Worm (Caenorhabditis elegans) whole organism, dauer: ENCODE measurements around the gene clec-88.

ENCODE experiments used
- unc-62 ChIP-seq: sonication (generic microtip); optimal IDR thresholded peaks from 2 replicates; lab custom pipeline; 2017; ENCODE audit warnings: missing biosample characterization, missing genetic modification reagents, missing genetic modification characterization

Gene clec-88

ce11 chrII:6345195-6346158, 20.0 kb upstream of the clec-88 start, which contains the start of gene C32D5.8:
C32D5.8 (minus strand) TSS chrII:6345964.
- no peak for TF ChIP-seq unc-62 (GFP tag; lab: Kevin White, UChicago)

ce11 chrII:6346551-6347079, 18.9 kb upstream of the clec-88 start:
- TF ChIP-seq unc-62 (GFP tag; lab: Kevin White, UChicago): no peak

DNA sequence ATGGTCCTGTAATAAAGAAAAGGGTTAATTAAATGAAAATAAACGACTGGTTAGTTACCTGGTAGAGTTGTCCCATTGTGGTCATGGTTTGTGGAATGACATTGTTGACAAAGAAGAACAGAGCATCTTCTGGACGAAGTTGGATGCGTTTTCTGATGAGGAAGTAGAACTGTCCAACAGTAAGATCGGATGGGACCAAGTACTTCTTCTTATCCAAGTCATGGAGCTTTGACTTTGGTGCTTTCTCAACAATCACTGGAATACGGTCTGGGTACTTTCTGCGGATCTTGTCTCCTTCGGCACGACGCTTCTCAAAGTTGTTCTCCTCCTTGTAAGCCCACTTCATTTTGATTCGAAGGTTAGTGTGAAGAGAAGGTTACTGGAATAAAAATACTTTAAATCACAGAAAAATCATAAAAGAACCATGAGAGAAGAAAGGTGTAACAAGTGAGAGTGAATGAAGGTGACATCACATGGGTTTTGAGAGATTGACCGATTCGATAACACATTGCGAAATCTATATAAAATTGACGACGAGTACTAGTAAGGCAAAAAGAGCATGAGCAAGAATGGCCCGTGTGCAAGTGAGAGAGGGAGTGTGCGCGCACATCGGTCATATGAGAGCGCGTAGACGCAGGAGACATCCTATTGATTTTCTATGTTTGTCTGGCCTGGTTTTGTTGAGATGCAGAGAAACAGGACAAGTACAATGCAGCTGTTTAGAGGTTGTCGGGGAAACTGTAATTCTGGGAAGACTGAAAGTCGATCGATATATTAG, 18.0 kb upstream of the clec-88 start, which contains the start of gene lgg-1:
Gene lgg-1, minus strand, starts transcription at position 379 of the 778 bp plus-strand sequence.
- TF ChIP-seq unc-62 (GFP tag; lab: Kevin White, UChicago): no peak

- TF ChIP-seq unc-62 (GFP tag; lab: Kevin White, UChicago): peak; percentile 39
Measured at ce11 chrII:6348360-6348759, 17.2 kb upstream of the clec-88 start.

ce11 chrII:6349968-6350367, 15.6 kb upstream of the clec-88 start:
- no peak for TF ChIP-seq unc-62 (GFP tag; lab: Kevin White, UChicago)

DNA sequence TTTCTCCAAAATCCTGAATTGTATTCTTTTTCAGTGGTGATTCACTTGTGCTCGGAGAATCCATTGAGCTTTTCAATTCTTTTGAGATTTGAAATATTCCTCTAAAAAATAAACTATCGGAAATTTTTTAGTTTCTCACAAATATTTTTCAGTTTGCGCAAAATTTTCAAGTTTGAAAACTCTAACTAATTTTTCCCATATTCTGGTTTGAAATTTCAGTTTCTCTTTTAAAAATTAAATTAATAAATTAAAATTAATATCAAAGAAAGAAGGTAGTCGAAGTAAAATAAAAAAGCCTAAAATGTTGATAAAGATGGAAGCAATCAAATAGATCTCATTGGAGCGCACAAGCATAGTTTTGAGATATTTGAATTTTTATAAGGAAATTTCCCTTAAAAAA, 13.6 kb upstream of the clec-88 start, which contains the start of gene C32D5.10:
Gene C32D5.10, minus strand, starts transcription at position 101 of the 400 bp plus-strand sequence.
- TF ChIP-seq unc-62 (GFP tag; lab: Kevin White, UChicago): no peak

ce11 chrII:6355396-6356346, 9.9 kb upstream of the clec-88 start, which contains the start of gene C32D5.11:
C32D5.11 (minus strand) TSS chrII:6355446.
- no peak for TF ChIP-seq unc-62 (GFP tag; lab: Kevin White, UChicago)

ce11 chrII:6358232-6358631, 7.3 kb upstream of the clec-88 start:
- TF ChIP-seq unc-62 (GFP tag; lab: Kevin White, UChicago): no peak

DNA sequence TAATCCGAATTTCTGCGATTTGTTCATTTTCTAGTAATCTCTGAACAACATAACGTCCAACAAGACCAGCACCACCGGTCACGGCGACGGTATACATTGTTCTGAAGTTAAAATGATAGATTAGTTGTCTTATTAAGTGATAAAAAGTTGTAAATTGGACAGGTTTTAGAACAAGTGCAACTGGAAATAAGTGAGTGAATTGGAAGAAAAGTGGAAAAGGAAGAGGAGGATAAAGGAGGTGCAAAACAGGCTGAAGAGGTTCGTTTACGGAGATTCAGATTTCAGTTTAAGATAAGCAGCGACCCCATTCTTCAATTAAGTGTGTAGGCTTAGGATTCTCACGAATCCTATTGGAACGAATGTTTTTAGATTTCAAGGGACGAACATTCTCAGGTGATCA, 6.6 kb upstream of the clec-88 start, which contains the start of gene C32D5.12:
Gene C32D5.12, minus strand, starts transcription at position 101 of the 400 bp plus-strand sequence.
- TF ChIP-seq unc-62 (GFP tag; lab: Kevin White, UChicago): no peak

- TF ChIP-seq unc-62 (GFP tag; lab: Kevin White, UChicago): no peak
Measured at ce11 chrII:6360822-6361221, 4.7 kb upstream of the clec-88 start, which contains the start of gene K10B2.4. K10B2.4 (minus strand) TSS chrII:6360959.

ce11 chrII:6366696-6367095, 1.2 kb downstream of the clec-88 start, which contains the start of gene ctsa-4.1:
ctsa-4.1 (plus strand) TSS chrII:6366996.
- no peak for TF ChIP-seq unc-62 (GFP tag; lab: Kevin White, UChicago)

DNA sequence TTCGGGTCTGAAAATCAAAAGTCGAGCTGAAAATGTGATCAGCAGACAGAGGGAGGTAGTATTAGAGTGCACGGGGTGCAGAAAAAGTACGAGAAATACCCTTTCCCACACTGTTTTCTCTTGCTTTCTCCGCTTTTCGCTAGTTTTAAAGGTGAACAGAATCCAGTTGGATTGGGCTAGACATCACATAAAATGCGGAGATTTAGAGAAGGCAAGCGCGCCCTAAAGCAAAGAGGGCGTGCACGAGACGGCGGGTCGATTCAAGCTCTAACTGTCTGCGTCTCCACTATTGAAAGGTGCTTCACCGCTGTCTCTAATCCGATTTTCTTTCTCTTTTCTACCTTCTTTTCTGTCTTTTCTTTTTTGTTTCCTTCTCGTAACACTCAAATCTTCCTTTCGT, 4.6 kb downstream of the clec-88 start:
- TF ChIP-seq unc-62 (GFP tag; lab: Kevin White, UChicago): no peak

DNA sequence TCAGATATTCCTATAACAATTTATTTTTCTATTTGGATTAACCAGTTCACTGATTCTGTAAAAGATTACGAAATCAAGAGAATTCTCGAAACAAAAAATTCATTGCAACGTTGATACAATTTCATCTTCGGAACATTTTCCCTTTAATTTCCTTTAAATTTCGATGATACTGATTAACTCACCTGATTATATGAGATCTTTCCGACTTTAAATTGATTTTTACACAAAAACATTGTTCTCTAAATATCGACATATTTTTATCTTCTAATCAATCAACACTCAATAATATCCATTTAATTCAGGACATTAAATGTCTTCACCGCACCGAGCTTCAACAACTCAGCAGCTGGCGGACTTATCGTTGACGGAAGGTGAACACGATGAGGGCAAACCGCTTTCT, 5.5 kb downstream of the clec-88 start, which contains the start of gene lin-23:
Gene lin-23, plus strand, starts transcription at position 301 of the 400 bp plus-strand sequence.
- TF ChIP-seq unc-62 (GFP tag; lab: Kevin White, UChicago): no peak

DNA sequence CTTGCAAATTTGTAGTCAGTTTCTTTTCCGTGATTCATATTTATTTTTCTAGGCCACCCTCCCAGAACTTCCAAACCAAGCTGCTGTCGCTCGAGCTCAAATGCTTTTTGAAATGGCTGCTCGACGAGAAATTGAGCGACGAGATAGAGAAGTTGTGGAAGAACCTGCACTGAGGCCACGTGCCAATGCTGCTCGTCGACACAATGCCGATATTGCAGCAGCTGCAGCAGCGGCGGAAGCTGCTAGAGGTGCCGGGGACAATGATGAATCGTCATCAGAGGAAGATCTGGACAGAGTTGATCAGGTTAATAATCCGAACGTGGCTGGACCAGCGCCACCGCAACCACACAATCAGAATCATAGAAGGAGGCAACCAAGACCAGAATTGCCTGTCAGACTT, 7.8 kb downstream of the clec-88 start:
- no peak for TF ChIP-seq unc-62 (GFP tag; lab: Kevin White, UChicago)
